Worm (Caenorhabditis elegans) whole organism, mixed stage, embryonic: ENCODE results near the gene gpb-1.

ENCODE experiments used
- M03D4.4 ChIP-seq: sonication (generic microtip); optimal IDR thresholded peaks from 2 replicates; lab custom pipeline; 2017; ENCODE audit warnings: mild to moderate bottlenecking, missing genetic modification characterization, missing compliant biosample characterization
- bed-3 ChIP-seq: fragments of 200-800 bp; sonication (Bioruptor generic); optimal IDR thresholded peaks from 3 replicates; lab custom pipeline; 2018; ENCODE audit warnings: mild to moderate bottlenecking, missing genetic modification characterization, moderate library complexity, missing compliant biosample characterization
- ceh-43 ChIP-seq: fragments of 200-800 bp; sonication (Bioruptor generic); optimal IDR thresholded peaks from 2 replicates; lab custom pipeline; 2018; ENCODE audit warnings: mild to moderate bottlenecking, missing genetic modification characterization, moderate library complexity, missing compliant biosample characterization
- ceh-83 ChIP-seq: fragments of 200-800 bp; sonication (Bioruptor generic); optimal IDR thresholded peaks from 2 replicates; lab custom pipeline; 2018; ENCODE audit warnings: mild to moderate bottlenecking, missing genetic modification characterization, missing compliant biosample characterization
- ces-1 ChIP-seq: fragments of 150-350 bp; optimal IDR thresholded peaks from 2 replicates; lab custom pipeline; 2014; ENCODE audit warnings: missing biosample characterization, missing genetic modification reagents, missing genetic modification characterization
- cnd-1 ChIP-seq: fragments of 200-800 bp; sonication (Bioruptor generic); optimal IDR thresholded peaks from 2 replicates; lab custom pipeline; 2018; ENCODE audit warnings: mild to moderate bottlenecking, missing genetic modification characterization, missing compliant biosample characterization
- drap-1 ChIP-seq: fragments of 200-800 bp; sonication (Bioruptor generic); optimal IDR thresholded peaks from 3 replicates; lab custom pipeline; 2018; ENCODE audit warnings: mild to moderate bottlenecking, missing genetic modification characterization, missing compliant biosample characterization
- elt-3 ChIP-seq: fragments of 150-350 bp; optimal IDR thresholded peaks from 2 replicates; lab custom pipeline; 2014; ENCODE audit warnings: missing biosample characterization, missing genetic modification characterization
- flh-1 ChIP-seq: fragments of 200-800 bp; sonication (Bioruptor generic); optimal IDR thresholded peaks from 2 replicates; lab custom pipeline; 2018; ENCODE audit warnings: mild to moderate bottlenecking, missing genetic modification characterization, moderate library complexity, missing compliant biosample characterization
- hlh-1 ChIP-seq: fragments of 150-350 bp; optimal IDR thresholded peaks from 2 replicates; lab custom pipeline; 2014; ENCODE audit warnings: missing biosample characterization, missing genetic modification reagents, missing genetic modification characterization
- lin-13 ChIP-seq: fragments of 150-350 bp; optimal IDR thresholded peaks from 2 replicates; lab custom pipeline; 2014; ENCODE audit warnings: missing biosample characterization, missing genetic modification characterization
- lin-32 ChIP-seq: fragments of 200-800 bp; sonication (Bioruptor generic); optimal IDR thresholded peaks from 2 replicates; lab custom pipeline; 2018; ENCODE audit warnings: mild to moderate bottlenecking, missing genetic modification characterization, missing compliant biosample characterization
- lsy-2 ChIP-seq: fragments of 150-350 bp; optimal IDR thresholded peaks from 2 replicates; lab custom pipeline; 2014; ENCODE audit warnings: missing biosample characterization, missing genetic modification characterization
- mep-1 ChIP-seq: fragments of 150-350 bp; optimal IDR thresholded peaks from 2 replicates; lab custom pipeline; 2017; ENCODE audit warnings: missing biosample characterization, missing genetic modification reagents, missing genetic modification characterization, inconsistent platforms
- mls-2 ChIP-seq: sonication (generic microtip); optimal IDR thresholded peaks from 2 replicates; lab custom pipeline; 2016; ENCODE audit warnings: mild to moderate bottlenecking, missing genetic modification characterization, moderate library complexity, missing compliant biosample characterization
- nhr-12 ChIP-seq: fragments of 150-350 bp; optimal IDR thresholded peaks from 2 replicates; lab custom pipeline; 2014; ENCODE audit warnings: missing biosample characterization, missing genetic modification characterization
- nhr-2 ChIP-seq: fragments of 150-350 bp; optimal IDR thresholded peaks from 2 replicates; lab custom pipeline; 2014; ENCODE audit warnings: missing biosample characterization, missing genetic modification characterization
- nhr-237 ChIP-seq: fragments of 150-350 bp; optimal IDR thresholded peaks from 2 replicates; lab custom pipeline; 2014; ENCODE audit warnings: missing biosample characterization, missing genetic modification characterization
- nhr-28 ChIP-seq: fragments of 150-350 bp; optimal IDR thresholded peaks from 2 replicates; lab custom pipeline; 2014; ENCODE audit warnings: missing biosample characterization, missing genetic modification characterization
- nhr-76 ChIP-seq: sonication (generic microtip); optimal IDR thresholded peaks from 2 replicates; lab custom pipeline; 2017; ENCODE audit warnings: missing biosample characterization, missing genetic modification characterization
- pha-4 ChIP-seq: fragments of 150-350 bp; optimal IDR thresholded peaks from 2 replicates; lab custom pipeline; 2018; ENCODE audit warnings: missing biosample characterization, missing genetic modification reagents, missing genetic modification characterization
- sem-2 ChIP-seq: fragments of 200-800 bp; sonication (Bioruptor generic); optimal IDR thresholded peaks from 2 replicates; lab custom pipeline; 2018; ENCODE audit warnings: mild to moderate bottlenecking, missing genetic modification characterization, missing compliant biosample characterization
- snpc-4 ChIP-seq: fragments of 150-350 bp; optimal IDR thresholded peaks from 2 replicates; lab custom pipeline; 2014; ENCODE audit warnings: missing biosample characterization, missing genetic modification characterization
- sptf-1 ChIP-seq: sonication (generic microtip); optimal IDR thresholded peaks from 2 replicates; lab custom pipeline; 2017; ENCODE audit warnings: mild to moderate bottlenecking, missing genetic modification characterization, moderate library complexity, missing compliant biosample characterization
- tbx-8 ChIP-seq: fragments of 200-800 bp; sonication (Bioruptor generic); optimal IDR thresholded peaks from 2 replicates; lab custom pipeline; 2018; ENCODE audit warnings: mild to moderate bottlenecking, missing genetic modification characterization, moderate library complexity, missing compliant biosample characterization
- unc-39 ChIP-seq: fragments of 150-350 bp; optimal IDR thresholded peaks from 2 replicates; lab custom pipeline; 2014; ENCODE audit warnings: missing biosample characterization, missing genetic modification characterization
- unc-62 ChIP-seq: fragments of 150-350 bp; optimal IDR thresholded peaks from 2 replicates; lab custom pipeline; 2014; ENCODE audit warnings: missing biosample characterization, missing genetic modification reagents, missing genetic modification characterization
- zip-8 ChIP-seq: fragments of 150-350 bp; optimal IDR thresholded peaks from 2 replicates; lab custom pipeline; 2014; ENCODE audit warnings: missing biosample characterization, missing genetic modification characterization
- ztf-11 ChIP-seq: fragments of 150-350 bp; optimal IDR thresholded peaks from 2 replicates; lab custom pipeline; 2014; ENCODE audit warnings: missing biosample characterization, missing genetic modification characterization

The gpb-1 gene

ce11 chrII:11748494-11748893 lies at the start of gene gpb-1, which contains the start of gene F44E5.17:
Gene gpb-1, minus strand, starts transcription at chrII:11748611.
Gene F44E5.17, minus strand, starts transcription at chrII:11748594.
- TF ChIP-seq ces-1 (GFP tag; lab: Kevin White, UChicago) = no peak
- no peak for TF ChIP-seq bed-3 (GFP tag; lab: Kevin White, UChicago)
- TF ChIP-seq sptf-1 (tag; lab: Kevin White, UChicago) = no peak
- no peak for TF ChIP-seq pha-4 (tag; lab: Kevin White, UChicago)
- no peak for TF ChIP-seq mls-2 (tag; lab: Kevin White, UChicago)
- TF ChIP-seq unc-62 (GFP tag; lab: Kevin White, UChicago) = no peak
- TF ChIP-seq snpc-4 (tag; lab: Kevin White, UChicago) = no peak

DNA sequence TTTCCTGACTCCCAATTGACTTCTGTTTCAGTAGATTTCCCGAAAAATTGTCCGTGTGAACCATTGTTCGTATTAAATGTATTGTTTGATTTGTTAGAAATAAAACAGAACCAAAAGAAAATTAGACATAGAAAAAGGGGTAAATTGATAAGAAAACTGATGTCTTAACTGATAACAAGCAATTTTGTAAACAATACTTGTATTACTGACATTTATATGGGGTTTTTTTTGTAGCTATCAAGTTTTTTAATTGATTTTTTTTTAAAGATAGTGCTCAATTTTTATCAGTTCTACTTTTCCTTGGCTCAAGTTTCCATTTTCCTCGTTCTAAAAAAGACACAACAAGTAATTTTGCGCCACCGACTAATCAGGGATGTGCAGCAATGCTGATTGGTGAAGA lies 48.8 kb upstream of the gpb-1 start:
- TF ChIP-seq sptf-1 (tag; lab: Kevin White, UChicago) = no peak
- no peak for TF ChIP-seq nhr-76 (tag; lab: Kevin White, UChicago)
- TF ChIP-seq M03D4.4 (tag; lab: Kevin White, UChicago) = no peak
- no peak for TF ChIP-seq hlh-1
- no peak for TF ChIP-seq nhr-2 (tag; lab: Kevin White, UChicago)
- no peak for TF ChIP-seq flh-1 (GFP tag; lab: Kevin White, UChicago)
- no peak for TF ChIP-seq elt-3 (tag; lab: Kevin White, UChicago)

DNA sequence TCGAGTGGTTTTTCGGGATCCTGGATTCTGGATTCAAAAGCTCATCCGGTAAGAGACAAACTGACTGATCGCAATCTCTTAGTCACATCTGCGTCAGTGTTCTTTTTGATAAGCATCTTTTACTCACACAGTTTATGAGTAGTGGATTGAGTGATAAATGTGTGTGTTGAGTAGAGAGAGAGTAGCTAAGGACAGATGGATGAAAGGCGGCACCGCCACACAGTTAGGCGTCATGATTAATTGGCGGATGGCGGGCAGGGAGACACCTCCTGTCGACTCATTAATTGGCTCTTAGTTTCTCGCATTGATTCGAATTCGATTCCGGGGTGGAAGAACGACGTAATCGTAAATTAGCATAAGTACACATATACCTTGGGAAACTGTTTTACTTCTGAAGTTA lies 46.0 kb upstream of the gpb-1 start:
- no peak for TF ChIP-seq bed-3 (GFP tag; lab: Kevin White, UChicago)
- no peak for TF ChIP-seq ceh-43 (GFP tag; lab: Kevin White, UChicago)
- peak; percentile 56 for TF ChIP-seq cnd-1 (tag; lab: Kevin White, UChicago)
- TF ChIP-seq ces-1 (GFP tag; lab: Kevin White, UChicago) = no peak
- no peak for TF ChIP-seq mep-1 (tag; lab: Kevin White, UChicago)
- TF ChIP-seq nhr-12 (tag; lab: Kevin White, UChicago) = no peak
- no peak for TF ChIP-seq nhr-76 (tag; lab: Kevin White, UChicago)
- no peak for TF ChIP-seq zip-8
- TF ChIP-seq nhr-2 (tag; lab: Kevin White, UChicago) = peak; percentile 1
- TF ChIP-seq unc-62 (GFP tag; lab: Kevin White, UChicago) = peak; percentile 26
- peak; percentile 37 for TF ChIP-seq hlh-1

DNA sequence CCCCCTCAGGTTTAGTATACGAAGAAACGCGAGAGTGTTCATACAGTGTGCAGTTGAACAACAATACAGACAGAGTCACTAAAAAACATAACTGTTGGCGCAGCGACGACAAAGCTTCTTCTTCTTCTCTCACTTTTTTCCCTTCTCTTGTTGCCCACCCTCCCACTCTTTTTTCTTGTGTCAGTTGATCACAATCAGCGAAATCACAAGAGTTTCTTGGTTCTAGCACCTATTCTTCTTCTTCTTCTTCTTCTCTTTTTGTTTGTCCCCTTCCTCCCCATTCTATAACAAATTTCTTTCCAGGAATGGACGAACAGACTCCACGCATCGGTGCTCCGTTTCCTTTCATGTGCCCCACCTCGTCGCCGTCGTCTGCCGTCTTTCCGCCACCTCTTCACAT lies 42.0 kb upstream of the gpb-1 start, which contains the start of gene F43G6.4:
F43G6.4 (plus strand) TSS at position 301 of the 400 bp plus-strand sequence.
- TF ChIP-seq mls-2 (tag; lab: Kevin White, UChicago) = no peak
- TF ChIP-seq elt-3 (tag; lab: Kevin White, UChicago) = no peak
- TF ChIP-seq snpc-4 (tag; lab: Kevin White, UChicago) = no peak
- TF ChIP-seq cnd-1 (tag; lab: Kevin White, UChicago) = no peak
- no peak for TF ChIP-seq unc-39 (tag; lab: Kevin White, UChicago)
- no peak for TF ChIP-seq sem-2
- TF ChIP-seq flh-1 (GFP tag; lab: Kevin White, UChicago) = no peak
- TF ChIP-seq tbx-8 (GFP tag; lab: Kevin White, UChicago) = no peak
- TF ChIP-seq ceh-83 (GFP tag; lab: Kevin White, UChicago) = no peak
- TF ChIP-seq pha-4 (tag; lab: Kevin White, UChicago) = no peak
- TF ChIP-seq lin-32 (GFP tag; lab: Kevin White, UChicago) = no peak
- TF ChIP-seq bed-3 (GFP tag; lab: Kevin White, UChicago) = no peak
- no peak for TF ChIP-seq mep-1 (tag; lab: Kevin White, UChicago)
- no peak for TF ChIP-seq nhr-237
- no peak for TF ChIP-seq lin-13
- TF ChIP-seq, all 35 proteins: peak for 0

DNA sequence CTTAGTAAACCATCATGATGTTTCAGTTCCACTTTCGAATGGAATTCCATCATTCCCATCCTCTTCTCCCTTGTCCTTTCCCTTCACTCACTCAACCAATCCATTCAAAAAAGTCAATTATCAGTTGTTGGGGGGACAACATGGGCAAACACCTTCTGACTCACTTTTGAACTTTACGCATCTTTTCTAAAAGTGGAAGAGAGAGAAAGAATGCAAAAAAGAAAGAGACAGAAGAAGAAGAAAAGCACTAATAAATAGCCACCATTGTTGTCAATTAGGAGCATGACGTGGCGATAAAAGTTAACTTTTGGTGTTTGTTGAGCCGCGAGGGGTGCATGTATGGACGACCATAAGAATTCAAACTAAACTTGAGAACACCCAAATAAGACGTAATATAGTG lies 39.6 kb upstream of the gpb-1 start:
- TF ChIP-seq lin-13 (no peak), hlh-1 (no peak), ceh-83 (GFP tag; lab: Kevin White, UChicago) (no peak), nhr-2 (tag; lab: Kevin White, UChicago) (no peak), mls-2 (tag; lab: Kevin White, UChicago) (no peak), mep-1 (tag; lab: Kevin White, UChicago) (no peak)

- TF ChIP-seq snpc-4 (tag; lab: Kevin White, UChicago) (no peak), ces-1 (GFP tag; lab: Kevin White, UChicago) (no peak), bed-3 (GFP tag; lab: Kevin White, UChicago) (no peak), lsy-2 (tag; lab: Kevin White, UChicago) (peak; percentile 86), M03D4.4 (tag; lab: Kevin White, UChicago) (no peak), drap-1 (GFP tag; lab: Kevin White, UChicago) (no peak), ztf-11 (tag; lab: Kevin White, UChicago) (no peak), nhr-28 (tag; lab: Kevin White, UChicago) (no peak)
Measured at ce11 chrII:11782493-11782892, 34.1 kb upstream of the gpb-1 start, which contains the start of gene F43G6.16. Gene F43G6.16, minus strand, starts transcription at chrII:11782633.
